Worm (Caenorhabditis elegans) whole organism, L4/young adult: Measurements from ENCODE around the gene Y81G3A.6.

ENCODE experiments used
- W03F9.2 ChIP-seq: fragments of 150-350 bp; optimal IDR thresholded peaks from 2 replicates; lab custom pipeline; 2014; ENCODE audit warnings: missing biosample characterization, missing genetic modification characterization
- dao-5 ChIP-seq: sonication (generic microtip); optimal IDR thresholded peaks from 2 replicates; lab custom pipeline; 2016; ENCODE audit warnings: missing genotype, missing genetic modification characterization, moderate library complexity, missing compliant biosample characterization
- him-1 ChIP-seq: sonication (generic microtip); optimal IDR thresholded peaks from 2 replicates; lab custom pipeline; 2016; ENCODE audit warnings: missing genotype, missing genetic modification reagents, missing genetic modification characterization, missing compliant biosample characterization

ce11 chrII:13091857-13092256 lies 9.6 kb upstream of the Y81G3A.6 start:
- TF ChIP-seq him-1: no peak
- no peak for TF ChIP-seq dao-5 (tag; lab: Kevin White, UChicago)
- no peak for TF ChIP-seq W03F9.2 (tag; lab: Kevin White, UChicago)
